Fruit fly (Drosophila melanogaster) whole organism, embryonic: ENCODE results near the gene CG6937.

Experiments used
- Aef1 ChIP-seq: fragments of 200-800 bp; sonication (Bioruptor generic); IDR thresholded peaks from 3 replicates; pipeline ENCODE4 v1.3.6; 2022; ENCODE audit warnings: missing biosample characterization, missing genetic modification characterization
- Blimp-1 ChIP-seq: fragments of 200-800 bp; sonication (Bioruptor generic); optimal IDR thresholded peaks from 3 replicates; lab custom pipeline; 2018; ENCODE audit warnings: missing biosample characterization, missing genetic modification characterization, mild to moderate bottlenecking, moderate library complexity, missing genetic modification reagents
- CG10321 ChIP-seq: fragments of 200-800 bp; sonication (Bioruptor generic); IDR thresholded peaks from 2 replicates; pipeline ENCODE4 v1.3.6; 2022; ENCODE audit warnings: missing biosample characterization, missing genetic modification characterization
- CG11398 ChIP-seq: fragments of 200-800 bp; sonication (Bioruptor generic); optimal IDR thresholded peaks from 2 replicates; lab custom pipeline; 2016; ENCODE audit warnings: missing biosample characterization, missing genetic modification characterization
- CG12155 ChIP-seq: fragments of 200-800 bp; sonication (Bioruptor generic); optimal IDR thresholded peaks from 3 replicates; lab custom pipeline; 2016; ENCODE audit warnings: missing biosample characterization, missing genetic modification characterization
- CG13424 ChIP-seq: fragments of 200-800 bp; sonication (Bioruptor generic); optimal IDR thresholded peaks from 2 replicates; lab custom pipeline; 2019; ENCODE audit warnings: missing biosample characterization, mild to moderate bottlenecking, missing genetic modification characterization, moderate library complexity
- CG15601 ChIP-seq: fragments of 200-800 bp; sonication (Bioruptor generic); optimal IDR thresholded peaks from 3 replicates; lab custom pipeline; 2019; ENCODE audit warnings: missing biosample characterization, mild to moderate bottlenecking, missing genetic modification characterization, moderate library complexity
- CG16863 ChIP-seq: fragments of 200-800 bp; sonication (Bioruptor generic); optimal IDR thresholded peaks from 3 replicates; lab custom pipeline; 2016; ENCODE audit warnings: missing biosample characterization, missing genetic modification characterization
- CG2875 ChIP-seq: fragments of 200-800 bp; sonication (Bioruptor generic); optimal IDR thresholded peaks from 2 replicates; lab custom pipeline; 2017; ENCODE audit warnings: missing biosample characterization, mild to moderate bottlenecking, missing genetic modification characterization, missing genetic modification reagents
- CG30431 ChIP-seq: fragments of 200-800 bp; sonication (Bioruptor generic); optimal IDR thresholded peaks from 2 replicates; lab custom pipeline; 2017; ENCODE audit warnings: missing biosample characterization, missing genetic modification characterization
- CG32767 ChIP-seq: fragments of 200-800 bp; sonication (Bioruptor generic); IDR thresholded peaks from 2 replicates; pipeline ENCODE4 v1.3.6; 2022; ENCODE audit warnings: missing biosample characterization, missing genetic modification characterization
- CG3281 ChIP-seq: fragments of 200-800 bp; sonication (Bioruptor generic); optimal IDR thresholded peaks from 3 replicates; lab custom pipeline; 2017; ENCODE audit warnings: missing biosample characterization, mild to moderate bottlenecking, missing genetic modification characterization
- CG3838 ChIP-seq: fragments of 200-800 bp; sonication (Bioruptor generic); optimal IDR thresholded peaks from 3 replicates; lab custom pipeline; 2016; ENCODE audit warnings: missing biosample characterization, missing genetic modification characterization
- CG3847 ChIP-seq: fragments of 200-800 bp; sonication (Bioruptor generic); IDR thresholded peaks from 2 replicates; pipeline ENCODE4 v1.3.6; 2022; ENCODE audit warnings: missing biosample characterization, missing genetic modification characterization
- CG4707 ChIP-seq: fragments of 200-800 bp; sonication (Bioruptor generic); optimal IDR thresholded peaks from 2 replicates; lab custom pipeline; 2018; ENCODE audit warnings: missing biosample characterization, mild to moderate bottlenecking, missing genetic modification characterization, moderate library complexity
- CG5953 ChIP-seq: fragments of 200-800 bp; sonication (Bioruptor generic); IDR thresholded peaks from 2 replicates; pipeline ENCODE4 v1.3.6; 2022; ENCODE audit warnings: missing biosample characterization, missing genetic modification characterization
- CG6175 ChIP-seq: fragments of 200-800 bp; sonication (Bioruptor generic); IDR thresholded peaks from 3 replicates; pipeline ENCODE4 v1.3.6; 2022; ENCODE audit warnings: missing biosample characterization, missing genetic modification characterization
- CG6689 ChIP-seq: fragments of 200-800 bp; sonication (Bioruptor generic); IDR thresholded peaks from 2 replicates; pipeline ENCODE4 v1.3.6; 2022; ENCODE audit warnings: missing biosample characterization, missing genetic modification characterization
- CG9727 ChIP-seq: fragments of 200-800 bp; sonication (Bioruptor generic); optimal IDR thresholded peaks from 3 replicates; lab custom pipeline; 2017; ENCODE audit warnings: missing biosample characterization, mild to moderate bottlenecking, missing genetic modification characterization
- Dbx ChIP-seq: fragments of 200-800 bp; sonication (Bioruptor generic); IDR thresholded peaks from 3 replicates; pipeline ENCODE4 v1.3.6; 2022; ENCODE audit warnings: missing biosample characterization, missing genetic modification characterization
- Dip3 ChIP-seq: fragments of 200-800 bp; sonication (Bioruptor generic); optimal IDR thresholded peaks from 3 replicates; lab custom pipeline; 2016; ENCODE audit warnings: missing biosample characterization, missing genetic modification characterization
- E2f2 ChIP-seq: fragments of 200-800 bp; sonication (Bioruptor generic); IDR thresholded peaks from 2 replicates; pipeline ENCODE4 v1.3.6; 2022; ENCODE audit warnings: missing biosample characterization, missing genetic modification characterization
- Eip74EF ChIP-seq, 2 experiments: fragments of 200-800 bp in 1 of 2; fragments of >200 bp in 1 of 2; sonication (Bioruptor generic) in 1 of 2; optimal IDR thresholded peaks; 2 replicates each; lab custom pipeline; 2017 to 2019; ENCODE audit warnings: missing biosample characterization in 2 of 2, missing genetic modification characterization in 2 of 2, mild to moderate bottlenecking in 1 of 2, moderate library complexity in 1 of 2
- H15 ChIP-seq: fragments of 200-800 bp; sonication (Bioruptor generic); IDR thresholded peaks from 3 replicates; pipeline ENCODE4 v1.3.6; 2022; ENCODE audit warnings: missing biosample characterization, missing genetic modification characterization
- Hmx ChIP-seq: fragments of 200-800 bp; sonication (Bioruptor generic); optimal IDR thresholded peaks from 2 replicates; lab custom pipeline; 2016; ENCODE audit warnings: missing biosample characterization, missing genetic modification characterization
- Lpt ChIP-seq: fragments of >200 bp; optimal IDR thresholded peaks from 2 replicates; lab custom pipeline; 2018; ENCODE audit warnings: missing biosample characterization, missing genetic modification characterization
- Neu2 ChIP-seq: fragments of 200-800 bp; sonication (Bioruptor generic); optimal IDR thresholded peaks from 3 replicates; lab custom pipeline; 2016; ENCODE audit warnings: missing biosample characterization, missing genetic modification characterization, borderline replicate concordance
- Poxn ChIP-seq: fragments of 200-800 bp; sonication (Bioruptor generic); IDR thresholded peaks from 2 replicates; pipeline ENCODE4 v1.3.6; 2022; ENCODE audit warnings: missing biosample characterization, missing genetic modification characterization
- Six4 ChIP-seq: fragments of 200-800 bp; sonication (Bioruptor generic); optimal IDR thresholded peaks from 2 replicates; lab custom pipeline; 2016; ENCODE audit warnings: missing biosample characterization, missing genetic modification characterization
- Tbp ChIP-seq: fragments of >200 bp; optimal IDR thresholded peaks from 2 replicates; lab custom pipeline; 2018; ENCODE audit warnings: missing biosample characterization, missing genetic modification characterization
- YL-1 ChIP-seq: fragments of 200-800 bp; sonication (Bioruptor generic); optimal IDR thresholded peaks from 3 replicates; lab custom pipeline; 2017; ENCODE audit warnings: missing biosample characterization, mild to moderate bottlenecking, missing genetic modification characterization
- al ChIP-seq: fragments of 200-800 bp; sonication (Bioruptor generic); IDR thresholded peaks from 2 replicates; pipeline ENCODE4 v1.3.6; 2022; ENCODE audit warnings: missing biosample characterization, missing genetic modification characterization
- ash1 ChIP-seq: fragments of 200-800 bp; sonication (Bioruptor generic); optimal IDR thresholded peaks from 2 replicates; lab custom pipeline; 2018; ENCODE audit warnings: missing biosample characterization, mild to moderate bottlenecking, missing genetic modification characterization
- bab2 ChIP-seq: fragments of 200-800 bp; sonication (Bioruptor generic); optimal IDR thresholded peaks from 2 replicates; lab custom pipeline; 2016; ENCODE audit warnings: missing biosample characterization, missing genetic modification characterization
- cg ChIP-seq: fragments of 200-800 bp; sonication (Bioruptor generic); optimal IDR thresholded peaks from 3 replicates; lab custom pipeline; 2019; ENCODE audit warnings: missing biosample characterization, mild to moderate bottlenecking, missing genetic modification characterization, moderate library complexity
- crc ChIP-seq: fragments of 200-800 bp; sonication (Bioruptor generic); optimal IDR thresholded peaks from 2 replicates; lab custom pipeline; 2016; ENCODE audit warnings: missing biosample characterization, missing genetic modification characterization
- crp ChIP-seq, 2 experiments: fragments of 200-800 bp; sonication (Bioruptor generic); optimal IDR thresholded peaks; 2 replicates in 1 of 2; 3 replicates in 1 of 2; lab custom pipeline; 2017; ENCODE audit warnings: missing biosample characterization in 2 of 2, missing genetic modification characterization in 2 of 2, mild to moderate bottlenecking in 1 of 2, moderate library complexity in 1 of 2
- eyg ChIP-seq: fragments of 200-800 bp; sonication (Bioruptor generic); optimal IDR thresholded peaks from 3 replicates; lab custom pipeline; 2016; ENCODE audit warnings: missing biosample characterization, missing genetic modification characterization
- fu2 ChIP-seq: fragments of 200-800 bp; sonication (Bioruptor generic); optimal IDR thresholded peaks from 2 replicates; lab custom pipeline; 2016; ENCODE audit warnings: missing biosample characterization, missing genetic modification characterization
- gsb-n ChIP-seq: fragments of 200-800 bp; sonication (Bioruptor generic); optimal IDR thresholded peaks from 3 replicates; lab custom pipeline; 2018; ENCODE audit warnings: missing biosample characterization, mild to moderate bottlenecking, missing genetic modification characterization
- kay ChIP-seq: fragments of 200-800 bp; sonication (Bioruptor generic); optimal IDR thresholded peaks from 2 replicates; lab custom pipeline; 2016; ENCODE audit warnings: missing biosample characterization, missing genetic modification characterization
- lbe ChIP-seq: fragments of 200-800 bp; sonication (Bioruptor generic); optimal IDR thresholded peaks from 2 replicates; lab custom pipeline; 2016; ENCODE audit warnings: missing biosample characterization, mild to moderate bottlenecking, missing genetic modification characterization
- lola ChIP-seq, 3 experiments: fragments of >200 bp in 2 of 3; fragments of 200-800 bp in 1 of 3; sonication (Bioruptor generic) in 1 of 3; optimal IDR thresholded peaks; 2 replicates each; lab custom pipeline; 2017 to 2019; ENCODE audit warnings: missing biosample characterization in 3 of 3, missing genetic modification characterization in 3 of 3, mild to moderate bottlenecking in 1 of 3, moderate library complexity in 1 of 3
- mam ChIP-seq: fragments of 200-800 bp; sonication (Bioruptor generic); optimal IDR thresholded peaks from 3 replicates; lab custom pipeline; 2016; ENCODE audit warnings: missing biosample characterization, missing genetic modification characterization
- pb ChIP-seq: fragments of 200-800 bp; sonication (Bioruptor generic); optimal IDR thresholded peaks from 3 replicates; lab custom pipeline; 2016; ENCODE audit warnings: missing biosample characterization, missing genetic modification characterization
- run ChIP-seq: fragments of 200-800 bp; sonication (Bioruptor generic); optimal IDR thresholded peaks from 3 replicates; lab custom pipeline; 2018; ENCODE audit warnings: missing biosample characterization, mild to moderate bottlenecking, missing genetic modification characterization
- schlank ChIP-seq: fragments of 200-800 bp; sonication (Bioruptor generic); optimal IDR thresholded peaks from 2 replicates; lab custom pipeline; 2018; ENCODE audit warnings: missing biosample characterization, mild to moderate bottlenecking, missing genetic modification characterization
- sim ChIP-seq: fragments of 200-800 bp; sonication (Bioruptor generic); IDR thresholded peaks from 2 replicates; pipeline ENCODE4 v1.3.6; 2022; ENCODE audit warnings: missing biosample characterization, missing genetic modification characterization
- so ChIP-seq: fragments of 200-800 bp; sonication (Bioruptor generic); IDR thresholded peaks from 3 replicates; pipeline ENCODE4 v1.3.6; 2022; ENCODE audit warnings: missing biosample characterization, missing genetic modification characterization
- trh ChIP-seq: fragments of 200-800 bp; sonication (Bioruptor generic); optimal IDR thresholded peaks from 2 replicates; lab custom pipeline; 2016; ENCODE audit warnings: missing biosample characterization, missing genetic modification characterization
- tup ChIP-seq: fragments of 200-800 bp; sonication (Bioruptor generic); optimal IDR thresholded peaks from 2 replicates; lab custom pipeline; 2016; ENCODE audit warnings: missing biosample characterization, mild to moderate bottlenecking, missing genetic modification characterization, moderate library complexity
- yki ChIP-seq: fragments of >200 bp; optimal IDR thresholded peaks from 3 replicates; lab custom pipeline; 2018
- zen2 ChIP-seq: fragments of 200-800 bp; sonication (Bioruptor generic); IDR thresholded peaks from 3 replicates; pipeline ENCODE4 v1.3.6; 2022; ENCODE audit warnings: missing biosample characterization, missing genetic modification characterization; ENCODE audit not compliant: partially characterized antibody

Gene CG6937

dm6 chr3R:22573590-22573989 lies 11.0 kb upstream of the CG6937 start (continued):
- TF ChIP-seq trh (GFP tag; lab: Kevin White, UChicago) = no peak
- no peak for TF ChIP-seq YL-1 (GFP tag; lab: Kevin White, UChicago)
- TF ChIP-seq lbe (GFP tag; lab: Kevin White, UChicago) = no peak
- no peak for TF ChIP-seq pb (GFP tag; lab: Kevin White, UChicago)
- no peak for TF ChIP-seq mam
- TF ChIP-seq CG6175 (GFP tag; lab: Robert Waterston, UW) = no peak
- no peak for TF ChIP-seq gsb-n (tag; lab: Kevin White, UChicago)
- TF ChIP-seq Tbp (GFP tag; lab: Kevin White, UChicago) = no peak
- no peak for TF ChIP-seq Six4
- TF ChIP-seq tup = no peak
- TF ChIP-seq Hmx (GFP tag; lab: Kevin White, UChicago) = no peak
- no peak for TF ChIP-seq ash1 (GFP tag; lab: Kevin White, UChicago)
- no peak for TF ChIP-seq CG10321 (GFP tag; lab: Robert Waterston, UW)
- TF ChIP-seq lola (GFP tag; optimal IDR thresholded peaks at IDR 0.05; lab: Kevin White, UChicago) = no peak
- peak; percentile 47 for TF ChIP-seq CG15601 (tag; lab: Kevin White, UChicago)
- TF ChIP-seq schlank (tag; lab: Kevin White, UChicago) = no peak
- TF ChIP-seq CG9727 = no peak
- TF ChIP-seq crc (GFP tag; lab: Kevin White, UChicago) = no peak
- no peak for TF ChIP-seq Dbx (GFP tag; lab: Robert Waterston, UW)
- no peak for TF ChIP-seq eyg (GFP tag; lab: Kevin White, UChicago)
- no peak for TF ChIP-seq Poxn (GFP tag; lab: Robert Waterston, UW)
- no peak for TF ChIP-seq Aef1
- TF ChIP-seq E2f2 (GFP tag; lab: Robert Waterston, UW) = peak; percentile 26; the same call in 1 of the 2 replicates
- no peak for TF ChIP-seq sim
- no peak for TF ChIP-seq CG11398 (GFP tag; lab: Kevin White, UChicago)
- TF ChIP-seq CG12155 (GFP tag; lab: Kevin White, UChicago) = no peak
- no peak for TF ChIP-seq crp (GFP tag; optimal IDR thresholded peaks at IDR 0.05; lab: Kevin White, UChicago)
- no peak for TF ChIP-seq CG3847 (GFP tag; lab: Robert Waterston, UW)
- no peak for TF ChIP-seq Neu2 (GFP tag; lab: Kevin White, UChicago)
- no peak for TF ChIP-seq CG6689 (GFP tag; lab: Robert Waterston, UW)
- TF ChIP-seq bab2 (GFP tag; lab: Kevin White, UChicago) = no peak
- peak; percentile 0 for TF ChIP-seq CG3281 (GFP tag; lab: Kevin White, UChicago)
- TF ChIP-seq CG13424 (tag; lab: Kevin White, UChicago) = no peak
- TF ChIP-seq H15 (GFP tag; lab: Robert Waterston, UW) = no peak
- no peak for TF ChIP-seq fu2
- TF ChIP-seq cg (GFP tag; lab: Kevin White, UChicago) = no peak
- TF ChIP-seq so (GFP tag; lab: Robert Waterston, UW) = no peak
- no peak for TF ChIP-seq yki
- no peak for TF ChIP-seq Eip74EF (GFP tag; optimal IDR thresholded peaks at IDR 0.05; lab: Kevin White, UChicago)
- TF ChIP-seq CG2875 (GFP tag; lab: Kevin White, UChicago) = peak; percentile 3
- TF ChIP-seq zen2 (GFP tag; lab: Robert Waterston, UW) = no peak
- TF ChIP-seq kay (GFP tag; lab: Kevin White, UChicago) = no peak
- no peak for TF ChIP-seq CG3838 (GFP tag; lab: Kevin White, UChicago)
- TF ChIP-seq Lpt (GFP tag; lab: Kevin White, UChicago) = no peak
- TF ChIP-seq Dip3 (GFP tag; lab: Kevin White, UChicago) = no peak
- no peak for TF ChIP-seq CG30431 (GFP tag; lab: Kevin White, UChicago)
- no peak for TF ChIP-seq CG16863 (GFP tag; lab: Kevin White, UChicago)
- no peak for TF ChIP-seq CG5953 (GFP tag; lab: Robert Waterston, UW)
- no peak for TF ChIP-seq run (tag; lab: Kevin White, UChicago)
- TF ChIP-seq CG32767 (GFP tag; lab: Robert Waterston, UW) = no peak
- TF ChIP-seq Blimp-1 (GFP tag; lab: Kevin White, UChicago) = no peak
- TF ChIP-seq al (GFP tag; lab: Robert Waterston, UW) = no peak
- TF ChIP-seq CG4707 (GFP tag; lab: Kevin White, UChicago) = peak; percentile 25
